Fruit fly (Drosophila melanogaster): ENCODE measurements around the gene rdgA.

Gene rdgA

dm6 chrX:9048385-9048750 lies 141.5 kb downstream of the rdgA start (continued):
- no peak for TF ChIP-seq nmo (GFP tag; optimal IDR thresholded peaks at IDR 0.05)
- TF ChIP-seq CG7839 (tag; optimal IDR thresholded peaks at IDR 0.05): peak; percentile 13
- TF ChIP-seq usp (GFP tag; optimal IDR thresholded peaks at IDR 0.05): no peak
- peak in 1 of 2 experiments; percentile 29 for TF ChIP-seq pan (optimal IDR thresholded peaks at IDR 0.05)
- TF ChIP-seq pan (GFP tag; optimal IDR thresholded peaks at IDR 0.05 in 1 of 2, IDR thresholded peaks at IDR 0.05 in 1 of 2): peak in 1 of 2 experiments; percentile 28
- TF ChIP-seq Oli (tag; optimal IDR thresholded peaks at IDR 0.05): peak; percentile 43
- TF ChIP-seq NfI (GFP tag; optimal IDR thresholded peaks at IDR 0.05): peak; percentile 10
- no peak for TF ChIP-seq sc (optimal IDR thresholded peaks at IDR 0.05)
- peak; percentile 33 for TF ChIP-seq sc (GFP tag; optimal IDR thresholded peaks at IDR 0.05)
- TF ChIP-seq emc (GFP tag; optimal IDR thresholded peaks at IDR 0.05): no peak
- TF ChIP-seq Pdp1 (GFP tag; optimal IDR thresholded peaks at IDR 0.05): peak in 1 of 2 experiments; percentile 16
- peak; percentile 49 for TF ChIP-seq Sox102F (GFP tag; optimal IDR thresholded peaks at IDR 0.05)
- TF ChIP-seq dmrt11E (tag; optimal IDR thresholded peaks at IDR 0.05): peak; percentile 47
- no peak for TF ChIP-seq Meics (GFP tag; optimal IDR thresholded peaks at IDR 0.05)
- no peak for TF ChIP-seq CG12104 (GFP tag; optimal IDR thresholded peaks at IDR 0.05)
- TF ChIP-seq lola (GFP tag; optimal IDR thresholded peaks at IDR 0.05): peak in 1 of 3 experiments; percentile 37
- peak; percentile 70 for TF ChIP-seq CG1603 (tag; optimal IDR thresholded peaks at IDR 0.05)
- TF ChIP-seq fu2 (GFP tag; optimal IDR thresholded peaks at IDR 0.05): no peak
- TF ChIP-seq CG6254 (GFP tag; optimal IDR thresholded peaks at IDR 0.05): peak; percentile 48
- no peak for TF ChIP-seq so (GFP tag; IDR thresholded peaks at IDR 0.05)
- TF ChIP-seq zfh1 (GFP tag; IDR thresholded peaks at IDR 0.05): 0 out of 3 replicates have a peak, but pooled peaks have one; percentile 32
- peak; percentile 2 for TF ChIP-seq CG18262 (tag; optimal IDR thresholded peaks at IDR 0.05)
- TF ChIP-seq slp2 (GFP tag; optimal IDR thresholded peaks at IDR 0.05): peak; percentile 43
- no peak for TF ChIP-seq stc (GFP tag; IDR thresholded peaks at IDR 0.05)
- TF ChIP-seq Fer3 (tag; optimal IDR thresholded peaks at IDR 0.05): no peak
- peak; percentile 31 for TF ChIP-seq Hsf (GFP tag; optimal IDR thresholded peaks at IDR 0.05)
- peak; percentile 28 for TF ChIP-seq phol (tag; optimal IDR thresholded peaks at IDR 0.05)
- TF ChIP-seq Hr78 (GFP tag; optimal IDR thresholded peaks at IDR 0.05): peak in 1 of 2 experiments; percentile 76
- peak; percentile 37 for TF ChIP-seq Xbp1 (GFP tag; optimal IDR thresholded peaks at IDR 0.05)
- no peak for TF ChIP-seq Stat92E (GFP tag; optimal IDR thresholded peaks at IDR 0.05)
- peak; percentile 48; the same call in 1 of the 2 replicates for TF ChIP-seq Awh (GFP tag; IDR thresholded peaks at IDR 0.05)
- no peak for TF ChIP-seq CG30020 (tag; optimal IDR thresholded peaks at IDR 0.05)
- no peak for TF ChIP-seq lov (optimal IDR thresholded peaks at IDR 0.05)
- TF ChIP-seq lov (GFP tag; IDR thresholded peaks at IDR 0.05): 0 out of 3 replicates have a peak, but pooled peaks have one; percentile 57
- peak; percentile 22 for TF ChIP-seq CG15696 (tag; optimal IDR thresholded peaks at IDR 0.05)
- TF ChIP-seq Bdp1 (GFP tag; optimal IDR thresholded peaks at IDR 0.05): no peak
- TF ChIP-seq tll (GFP tag; optimal IDR thresholded peaks at IDR 0.05): no peak
- TF ChIP-seq dmrt99B (tag; optimal IDR thresholded peaks at IDR 0.05): peak; percentile 23
- TF ChIP-seq Rfx (GFP tag; IDR thresholded peaks at IDR 0.05): no peak
- 0 out of 3 replicates have a peak, but pooled peaks have one; percentile 40 for TF ChIP-seq ci (GFP tag; IDR thresholded peaks at IDR 0.05)
- TF ChIP-seq CG12391 (tag; optimal IDR thresholded peaks at IDR 0.05): peak; percentile 34
- peak; percentile 31 for TF ChIP-seq D19A (tag; optimal IDR thresholded peaks at IDR 0.05)
- peak; percentile 25 for TF ChIP-seq CG17359 (tag; optimal IDR thresholded peaks at IDR 0.05)
- peak; percentile 50 for TF ChIP-seq CG11504 (tag; optimal IDR thresholded peaks at IDR 0.05)
- no peak for TF ChIP-seq cas (GFP tag; IDR thresholded peaks at IDR 0.05)
- TF ChIP-seq ken (GFP tag; IDR thresholded peaks at IDR 0.05): 0 out of 3 replicates have a peak, but pooled peaks have one; percentile 40
- no peak for TF ChIP-seq Dip2 (GFP tag; IDR thresholded peaks at IDR 0.05)
- peak; percentile 75 for TF ChIP-seq kni (GFP tag; optimal IDR thresholded peaks at IDR 0.05)
- peak; percentile 20 for TF ChIP-seq CG30431 (GFP tag; optimal IDR thresholded peaks at IDR 0.05)
- peak; percentile 23 for TF ChIP-seq Ssrp (tag; optimal IDR thresholded peaks at IDR 0.05)

Data from whole organism, embryonic.